Worm (Caenorhabditis elegans): Measurements from ENCODE around the gene dlc-1.

DNA sequence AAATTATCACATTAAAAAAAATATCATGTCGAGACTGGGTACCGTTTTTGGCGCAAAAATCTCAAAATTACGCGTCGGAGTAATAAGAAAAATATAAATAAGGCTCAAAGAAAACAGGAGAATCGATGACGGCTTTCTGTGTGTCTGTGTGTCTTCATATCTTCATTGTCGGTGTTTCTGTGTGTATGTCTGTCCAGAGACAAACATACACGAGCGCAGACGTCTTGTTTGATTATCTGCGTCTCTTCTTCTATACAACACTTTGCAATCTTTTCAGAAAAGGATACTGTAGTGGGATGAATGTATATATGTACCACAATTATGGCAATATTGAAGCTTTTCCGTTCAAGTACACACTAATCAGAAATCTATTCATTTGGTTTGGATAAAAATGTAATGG, 19.2 kb downstream of the dlc-1 start, which contains the start of gene C05D11.13:
- TF ChIP-seq W03F9.2 (tag; optimal IDR thresholded peaks at IDR 0.05) = peak; percentile 65
- no peak for TF ChIP-seq dao-5 (tag; optimal IDR thresholded peaks at IDR 0.05)

All from whole organism, L4/young adult.